Worm (Caenorhabditis elegans): Measurements from ENCODE around the gene srd-58.

ce11 chrII:7186117-7186516 lies 18.7 kb downstream of the srd-58 start:
- TF ChIP-seq lin-39 (tag; optimal IDR thresholded peaks at IDR 0.05) (no peak), ceh-16 (tag; optimal IDR thresholded peaks at IDR 0.05) (no peak), nhr-12 (tag; optimal IDR thresholded peaks at IDR 0.05) (no peak), ama-1 (optimal IDR thresholded peaks at IDR 0.05) (no peak), Y55F3AM.14 (GFP tag; optimal IDR thresholded peaks at IDR 0.05) (no peak)

All from whole organism, L2 larva.